Fruit fly (Drosophila melanogaster) whole organism, pupa: ENCODE measurements around the gene alpha-Est2.

Experiments used
- CG10348 ChIP-seq: fragments of 200-800 bp; sonication (Bioruptor generic); IDR thresholded peaks from 2 replicates; pipeline ENCODE4 v1.3.6; 2022; ENCODE audit warnings: missing biosample characterization, missing genetic modification characterization
- CG15710 ChIP-seq: fragments of 200-800 bp; sonication (Bioruptor generic); optimal IDR thresholded peaks from 2 replicates; lab custom pipeline; 2018; ENCODE audit warnings: missing biosample characterization, mild to moderate bottlenecking, missing genetic modification characterization, moderate library complexity
- CG32121 ChIP-seq: fragments of 200-800 bp; sonication (Bioruptor generic); IDR thresholded peaks from 2 replicates; pipeline ENCODE4 v1.3.6; 2022; ENCODE audit warnings: missing biosample characterization, missing genetic modification characterization
- CG4496 ChIP-seq: fragments of 200-800 bp; sonication (Bioruptor generic); IDR thresholded peaks from 3 replicates; pipeline ENCODE4 v1.3.6; 2022; ENCODE audit warnings: missing biosample characterization, missing genetic modification characterization
- CG8159 ChIP-seq: fragments of 200-800 bp; sonication (Bioruptor generic); optimal IDR thresholded peaks from 3 replicates; lab custom pipeline; 2018; ENCODE audit warnings: missing biosample characterization, mild to moderate bottlenecking, missing genetic modification characterization, moderate library complexity
- CG9948 ChIP-seq: fragments of 200-800 bp; sonication (Bioruptor generic); optimal IDR thresholded peaks from 2 replicates; lab custom pipeline; 2018; ENCODE audit warnings: missing biosample characterization, mild to moderate bottlenecking, missing genetic modification characterization, moderate library complexity
- EcR ChIP-seq: fragments of 200-800 bp; sonication (Bioruptor generic); optimal IDR thresholded peaks from 3 replicates; lab custom pipeline; 2019; ENCODE audit warnings: missing biosample characterization, missing genetic modification characterization, mild to moderate bottlenecking, moderate library complexity, missing genetic modification reagents
- Ets98B ChIP-seq: fragments of 200-800 bp; sonication (Bioruptor generic); IDR thresholded peaks from 2 replicates; pipeline ENCODE4 v1.3.6; 2022; ENCODE audit warnings: missing biosample characterization, missing genetic modification characterization
- Pif1B ChIP-seq: fragments of 200-800 bp; sonication (Bioruptor generic); optimal IDR thresholded peaks from 3 replicates; lab custom pipeline; 2016; ENCODE audit warnings: missing biosample characterization, missing genetic modification characterization
- fd96Ca ChIP-seq: fragments of 200-800 bp; sonication (Bioruptor generic); IDR thresholded peaks from 3 replicates; pipeline ENCODE4 v1.3.6; 2022; ENCODE audit warnings: missing biosample characterization, missing genetic modification characterization
- gl ChIP-seq: fragments of 200-800 bp; sonication (Bioruptor generic); optimal IDR thresholded peaks from 2 replicates; lab custom pipeline; 2018; ENCODE audit warnings: missing biosample characterization, mild to moderate bottlenecking, missing genetic modification characterization
- rn ChIP-seq: fragments of 200-800 bp; sonication (Bioruptor generic); IDR thresholded peaks from 2 replicates; pipeline ENCODE4 v1.3.6; 2022; ENCODE audit warnings: missing biosample characterization, missing genetic modification characterization

DNA sequence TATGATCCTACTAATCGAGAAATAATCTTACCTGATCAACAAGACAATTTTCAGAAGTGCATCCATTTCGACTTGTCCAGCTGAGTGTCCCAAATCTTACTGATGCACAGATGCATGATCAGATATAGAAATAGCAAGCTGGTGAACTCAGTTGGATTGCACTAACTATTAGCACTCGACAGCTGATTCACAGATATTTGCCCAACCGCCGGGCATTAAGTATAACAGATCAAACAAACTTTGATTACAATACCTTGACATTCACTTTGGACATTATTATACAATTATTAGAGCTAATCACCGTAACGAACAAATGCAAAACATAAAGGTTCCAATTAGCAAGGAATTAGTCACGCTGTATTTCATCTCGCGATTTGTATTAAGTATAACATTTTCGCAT is 48.4 kb upstream of the alpha-Est2 start, which contains the start of gene CG42656:
- TF ChIP-seq CG8159 = no peak
- TF ChIP-seq Ets98B (GFP tag; lab: Robert Waterston, UW) = no peak
- TF ChIP-seq Pif1B = no peak
- no peak for TF ChIP-seq EcR (GFP tag; lab: Kevin White, UChicago)
- TF ChIP-seq CG9948 (tag; lab: Kevin White, UChicago) = no peak
- no peak for TF ChIP-seq CG10348
- no peak for TF ChIP-seq fd96Ca (GFP tag; lab: Robert Waterston, UW)
- no peak for TF ChIP-seq CG32121 (GFP tag; lab: Robert Waterston, UW)
- TF ChIP-seq rn (GFP tag; lab: Robert Waterston, UW) = no peak
- no peak for TF ChIP-seq gl
- TF ChIP-seq CG4496 = no peak
- TF ChIP-seq CG15710 (tag; lab: Kevin White, UChicago) = no peak
